Fruit fly (Drosophila melanogaster) whole organism, embryonic: ENCODE data around the gene ATPsynG.

ENCODE experiments used
- CG11085 ChIP-seq: fragments of 200-800 bp; sonication (Bioruptor generic); IDR thresholded peaks from 2 replicates; pipeline ENCODE4 v1.3.6; 2022; ENCODE audit warnings: missing biosample characterization, missing genetic modification characterization
- CG12219 ChIP-seq: fragments of 200-800 bp; sonication (Bioruptor generic); optimal IDR thresholded peaks from 3 replicates; lab custom pipeline; 2018; ENCODE audit warnings: missing biosample characterization, mild to moderate bottlenecking, missing genetic modification characterization
- CG12659 ChIP-seq: fragments of 200-800 bp; sonication (Bioruptor generic); optimal IDR thresholded peaks from 3 replicates; lab custom pipeline; 2017; ENCODE audit warnings: mild to moderate bottlenecking, missing biosample characterization, missing genetic modification reagents, missing genetic modification characterization
- CG12942 ChIP-seq: fragments of 200-800 bp; sonication (Bioruptor generic); optimal IDR thresholded peaks from 3 replicates; lab custom pipeline; 2016; ENCODE audit warnings: missing biosample characterization, missing genetic modification characterization
- CG13424 ChIP-seq: fragments of 200-800 bp; sonication (Bioruptor generic); optimal IDR thresholded peaks from 2 replicates; lab custom pipeline; 2019; ENCODE audit warnings: missing biosample characterization, mild to moderate bottlenecking, missing genetic modification characterization, moderate library complexity
- CG14710 ChIP-seq: fragments of 200-800 bp; sonication (Bioruptor generic); optimal IDR thresholded peaks from 3 replicates; lab custom pipeline; 2019; ENCODE audit warnings: missing biosample characterization, mild to moderate bottlenecking, missing genetic modification characterization, moderate library complexity
- CG15514 ChIP-seq: fragments of 200-800 bp; sonication (Bioruptor generic); optimal IDR thresholded peaks from 3 replicates; lab custom pipeline; 2017; ENCODE audit warnings: missing biosample characterization, missing genetic modification characterization, mild to moderate bottlenecking, moderate library complexity, missing genetic modification reagents
- CG16779 ChIP-seq: fragments of 200-800 bp; sonication (Bioruptor generic); IDR thresholded peaks from 2 replicates; pipeline ENCODE4 v1.3.6; 2022; ENCODE audit warnings: missing biosample characterization, missing genetic modification characterization
- CG17186 ChIP-seq: fragments of 200-800 bp; sonication (Bioruptor generic); optimal IDR thresholded peaks from 3 replicates; lab custom pipeline; 2017; ENCODE audit warnings: missing biosample characterization, missing genetic modification reagents, missing genetic modification characterization
- CG17328 ChIP-seq: fragments of 200-800 bp; sonication (Bioruptor generic); IDR thresholded peaks from 2 replicates; pipeline ENCODE4 v1.3.6; 2022; ENCODE audit warnings: missing biosample characterization, missing genetic modification characterization
- CG17361 ChIP-seq: fragments of 200-800 bp; sonication (Bioruptor generic); IDR thresholded peaks from 3 replicates; pipeline ENCODE4 v1.3.6; 2022; ENCODE audit warnings: missing biosample characterization, missing genetic modification characterization
- CG17802 ChIP-seq: fragments of 200-800 bp; sonication (Bioruptor generic); optimal IDR thresholded peaks from 2 replicates; lab custom pipeline; 2018; ENCODE audit warnings: missing biosample characterization, mild to moderate bottlenecking, missing genetic modification characterization, moderate library complexity
- CG1832 ChIP-seq: fragments of 200-800 bp; sonication (Bioruptor generic); optimal IDR thresholded peaks from 2 replicates; lab custom pipeline; 2017; ENCODE audit warnings: missing biosample characterization, mild to moderate bottlenecking, missing genetic modification characterization, inconsistent platforms
- CG18599 ChIP-seq: fragments of 200-800 bp; sonication (Bioruptor generic); optimal IDR thresholded peaks from 3 replicates; lab custom pipeline; 2017; ENCODE audit warnings: missing biosample characterization, missing genetic modification characterization, mild to moderate bottlenecking, moderate library complexity, missing genetic modification reagents
- CG30403 ChIP-seq: fragments of 200-800 bp; sonication (Bioruptor generic); optimal IDR thresholded peaks from 3 replicates; lab custom pipeline; 2016; ENCODE audit warnings: missing biosample characterization, missing genetic modification characterization
- CG31441 ChIP-seq: fragments of 200-800 bp; sonication (Bioruptor generic); IDR thresholded peaks from 2 replicates; pipeline ENCODE4 v1.3.6; 2022; ENCODE audit warnings: missing biosample characterization, missing genetic modification characterization
- CG33557 ChIP-seq: fragments of 200-800 bp; sonication (Bioruptor generic); optimal IDR thresholded peaks from 2 replicates; lab custom pipeline; 2019; ENCODE audit warnings: missing biosample characterization, mild to moderate bottlenecking, missing genetic modification characterization, moderate library complexity
- CG34422 ChIP-seq: fragments of 200-800 bp; sonication (Bioruptor generic); IDR thresholded peaks from 3 replicates; pipeline ENCODE4 v1.3.6; 2022; ENCODE audit warnings: missing biosample characterization, missing genetic modification characterization
- CG42726 ChIP-seq: fragments of 200-800 bp; sonication (Bioruptor generic); IDR thresholded peaks from 2 replicates; pipeline ENCODE4 v1.3.6; 2022; ENCODE audit warnings: missing biosample characterization, missing genetic modification characterization; ENCODE audit not compliant: partially characterized antibody
- CG8290 ChIP-seq, 3 experiments: fragments of 200-800 bp; sonication (Bioruptor generic); optimal IDR thresholded peaks; 2 replicates each; lab custom pipeline; 2016 to 2019; ENCODE audit warnings: missing biosample characterization in 3 of 3, missing genetic modification characterization in 3 of 3, mild to moderate bottlenecking in 2 of 3, moderate library complexity in 1 of 3
- D ChIP-seq, 2 experiments: fragments of 200-800 bp in 1 of 2; fragments of >200 bp in 1 of 2; sonication (Bioruptor generic) in 1 of 2; optimal IDR thresholded peaks; 2 replicates in 1 of 2; 3 replicates in 1 of 2; lab custom pipeline; 2017; ENCODE audit warnings: mild to moderate bottlenecking in 1 of 2, missing biosample characterization in 1 of 2, missing genetic modification characterization in 1 of 2, missing genetic modification reagents in 1 of 2
- D19B ChIP-seq: fragments of 200-800 bp; sonication (Bioruptor generic); optimal IDR thresholded peaks from 2 replicates; lab custom pipeline; 2017; ENCODE audit warnings: missing biosample characterization, mild to moderate bottlenecking, missing genetic modification characterization
- Dad ChIP-seq: fragments of 200-800 bp; sonication (Bioruptor generic); optimal IDR thresholded peaks from 3 replicates; lab custom pipeline; 2016; ENCODE audit warnings: missing biosample characterization, missing genetic modification characterization
- Dfd ChIP-seq, 2 experiments: fragments of >200 bp; optimal IDR thresholded peaks; 2 replicates each; lab custom pipeline; 2017; ENCODE audit warnings: missing biosample characterization in 2 of 2, missing genetic modification characterization in 2 of 2
- Elba2 ChIP-seq: fragments of 200-800 bp; sonication (Bioruptor generic); optimal IDR thresholded peaks from 3 replicates; lab custom pipeline; 2016; ENCODE audit warnings: missing biosample characterization, missing genetic modification characterization
- HLH54F ChIP-seq: fragments of 200-800 bp; sonication (Bioruptor generic); optimal IDR thresholded peaks from 3 replicates; lab custom pipeline; 2016; ENCODE audit warnings: missing biosample characterization, missing genetic modification characterization
- Hr3 ChIP-seq: fragments of 200-800 bp; sonication (Bioruptor generic); optimal IDR thresholded peaks from 3 replicates; lab custom pipeline; 2016; ENCODE audit warnings: missing biosample characterization, missing genetic modification characterization
- Meics ChIP-seq: fragments of 200-800 bp; sonication (Bioruptor generic); optimal IDR thresholded peaks from 2 replicates; lab custom pipeline; 2017; ENCODE audit warnings: missing biosample characterization, mild to moderate bottlenecking, missing genetic modification characterization
- Spps ChIP-seq: fragments of 200-800 bp; sonication (Bioruptor generic); optimal IDR thresholded peaks from 2 replicates; lab custom pipeline; 2018; ENCODE audit warnings: missing biosample characterization, mild to moderate bottlenecking, missing genetic modification characterization
- ab ChIP-seq: fragments of 200-800 bp; sonication (Bioruptor generic); optimal IDR thresholded peaks from 2 replicates; lab custom pipeline; 2016; ENCODE audit warnings: missing biosample characterization, missing genetic modification characterization
- ap ChIP-seq: fragments of 200-800 bp; sonication (Bioruptor generic); IDR thresholded peaks from 2 replicates; pipeline ENCODE4 v1.3.6; 2022; ENCODE audit warnings: missing biosample characterization, missing genetic modification characterization
- esg ChIP-seq: fragments of 200-800 bp; sonication (Bioruptor generic); conservative IDR thresholded peaks from 2 replicates; pipeline ENCODE4 v1.3.6; 2022; ENCODE audit warnings: missing biosample characterization, missing genetic modification characterization
- fd102C ChIP-seq: fragments of 200-800 bp; sonication (Bioruptor generic); optimal IDR thresholded peaks from 2 replicates; lab custom pipeline; 2018; ENCODE audit warnings: missing biosample characterization, mild to moderate bottlenecking, missing genetic modification characterization, moderate library complexity
- fd96Cb ChIP-seq: fragments of 200-800 bp; sonication (Bioruptor generic); optimal IDR thresholded peaks from 2 replicates; lab custom pipeline; 2018; ENCODE audit warnings: missing biosample characterization, mild to moderate bottlenecking, missing genetic modification characterization, moderate library complexity
- gfzf ChIP-seq: fragments of 200-800 bp; sonication (Bioruptor generic); optimal IDR thresholded peaks from 2 replicates; lab custom pipeline; 2016; ENCODE audit warnings: missing biosample characterization, mild to moderate bottlenecking, missing genetic modification characterization, moderate library complexity
- grau ChIP-seq: fragments of 200-800 bp; optimal IDR thresholded peaks from 3 replicates; lab custom pipeline; 2019; ENCODE audit warnings: missing biosample characterization, mild to moderate bottlenecking, missing genetic modification characterization, moderate library complexity
- gt ChIP-seq: fragments of 200-800 bp; sonication (Bioruptor generic); IDR thresholded peaks from 2 replicates; pipeline ENCODE4 v1.3.6; 2022; ENCODE audit warnings: missing biosample characterization, missing genetic modification characterization
- hb ChIP-seq: fragments of 200-800 bp; sonication (Bioruptor generic); IDR thresholded peaks from 3 replicates; pipeline ENCODE4 v1.3.6; 2022; ENCODE audit warnings: missing biosample characterization, missing genetic modification characterization; ENCODE audit not compliant: partially characterized antibody
- insv ChIP-seq, 2 experiments: fragments of 200-800 bp; sonication (Bioruptor generic); optimal IDR thresholded peaks; 3 replicates each; lab custom pipeline; 2016 to 2018; ENCODE audit warnings: missing biosample characterization in 2 of 2, missing genetic modification characterization in 2 of 2
- kay ChIP-seq: fragments of 200-800 bp; sonication (Bioruptor generic); optimal IDR thresholded peaks from 2 replicates; lab custom pipeline; 2016; ENCODE audit warnings: missing biosample characterization, missing genetic modification characterization
- nom ChIP-seq: fragments of 200-800 bp; sonication (Bioruptor generic); optimal IDR thresholded peaks from 2 replicates; lab custom pipeline; 2017; ENCODE audit warnings: missing biosample characterization, missing genetic modification characterization, mild to moderate bottlenecking, moderate library complexity, missing genetic modification reagents
- pfk ChIP-seq: fragments of 200-800 bp; sonication (Bioruptor generic); optimal IDR thresholded peaks from 2 replicates; lab custom pipeline; 2018; ENCODE audit warnings: missing biosample characterization, mild to moderate bottlenecking, missing genetic modification characterization, moderate library complexity
- sens ChIP-seq: fragments of 200-800 bp; sonication (Bioruptor generic); peaks from one replicate; lab custom pipeline; 2016; ENCODE audit warnings: missing biosample characterization, missing genetic modification characterization
- slp2 ChIP-seq: fragments of 200-800 bp; sonication (Bioruptor generic); optimal IDR thresholded peaks from 2 replicates; lab custom pipeline; 2016; ENCODE audit warnings: missing biosample characterization, missing genetic modification characterization
- tna ChIP-seq: fragments of 200-800 bp; sonication (Bioruptor generic); IDR thresholded peaks from 2 replicates; pipeline ENCODE4 v1.3.6; 2022; ENCODE audit warnings: missing biosample characterization, missing genetic modification characterization; ENCODE audit not compliant: partially characterized antibody
- twi ChIP-seq: fragments of 200-800 bp; optimal IDR thresholded peaks from 2 replicates; lab custom pipeline; 2019; ENCODE audit warnings: missing biosample characterization, mild to moderate bottlenecking, missing genetic modification characterization, moderate library complexity
- vfl ChIP-seq: fragments of 200-800 bp; sonication (Bioruptor generic); optimal IDR thresholded peaks from 2 replicates; lab custom pipeline; 2016; ENCODE audit warnings: missing biosample characterization, missing genetic modification characterization

ATPsynG gene

DNA sequence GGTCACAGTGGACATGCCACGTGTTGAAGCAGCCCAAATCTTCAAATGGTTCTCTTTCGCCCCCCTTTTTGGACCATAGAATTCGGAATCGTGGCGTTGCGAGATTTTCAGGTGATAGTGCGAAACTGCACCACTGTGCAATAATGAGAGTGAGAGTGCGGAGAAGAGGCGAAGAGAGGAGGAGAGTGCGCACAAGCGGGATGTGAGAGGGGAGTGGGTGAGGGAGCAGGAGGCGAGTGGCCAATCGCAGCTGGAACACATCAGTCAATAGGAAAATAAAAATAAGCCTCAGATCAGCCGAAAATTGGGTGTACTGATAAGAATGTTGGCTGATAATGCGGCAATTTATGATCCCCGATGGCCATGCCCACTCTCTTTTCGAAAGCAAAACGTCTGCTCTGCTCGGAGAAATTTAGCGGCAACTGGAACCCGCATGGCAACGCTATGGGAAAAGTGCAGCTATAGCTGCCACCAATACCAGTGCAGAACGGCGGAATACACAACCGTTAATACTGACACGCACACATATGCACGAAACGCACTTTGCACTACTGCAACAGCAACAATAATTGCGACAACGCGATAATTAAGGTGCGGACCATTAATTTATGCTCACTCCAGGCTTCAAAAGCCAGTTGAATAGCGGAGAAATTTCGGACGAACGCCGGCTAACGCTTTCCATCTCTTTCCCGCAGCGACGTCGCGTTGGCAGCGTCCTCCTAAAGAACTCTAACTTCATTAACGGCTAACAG lies 8.8 kb downstream of the ATPsynG start (continued):
- TF ChIP-seq D (optimal IDR thresholded peaks at IDR 0.05; lab: Kevin White, UChicago) (no peak), D (GFP tag; optimal IDR thresholded peaks at IDR 0.05; lab: Kevin White, UChicago) (no peak), CG17361 (GFP tag; lab: Robert Waterston, UW) (0 out of 3 replicates have a peak, but pooled peaks have one; percentile 9), CG30403 (GFP tag; lab: Kevin White, UChicago) (no peak), CG14710 (tag; lab: Kevin White, UChicago) (no peak), pfk (GFP tag; lab: Kevin White, UChicago) (no peak), slp2 (GFP tag; lab: Kevin White, UChicago) (no peak), CG17328 (0 out of 2 replicates have a peak, but pooled peaks have one; percentile 32), CG17802 (tag; lab: Kevin White, UChicago) (no peak), tna (GFP tag; lab: Robert Waterston, UW) (0 out of 2 replicates have a peak, but pooled peaks have one; percentile 9), vfl (GFP tag; lab: Kevin White, UChicago) (no peak), gt (GFP tag; lab: Robert Waterston, UW) (no peak), CG18599 (GFP tag; lab: Kevin White, UChicago) (peak; percentile 36), esg (GFP tag; lab: Robert Waterston, UW) (no peak), CG15514 (GFP tag; lab: Kevin White, UChicago) (peak; percentile 5), sens (GFP tag; lab: Kevin White, UChicago) (peak; percentile 83), CG8290 (GFP tag; optimal IDR thresholded peaks at IDR 0.05; lab: Kevin White, UChicago) (no peak), CG8290 (tag; optimal IDR thresholded peaks at IDR 0.05; lab: Kevin White, UChicago) (peak in 1 of 2 experiments; percentile 50), Dfd (GFP tag; optimal IDR thresholded peaks at IDR 0.05; lab: Kevin White, UChicago) (no peak), Hr3 (GFP tag; lab: Kevin White, UChicago) (no peak), ap (GFP tag; lab: Robert Waterston, UW) (no peak), Meics (GFP tag; lab: Kevin White, UChicago) (no peak), CG42726 (0 out of 2 replicates have a peak, but pooled peaks have one; percentile 40), CG13424 (tag; lab: Kevin White, UChicago) (peak; percentile 1), CG16779 (no peak), kay (GFP tag; lab: Kevin White, UChicago) (no peak), CG17186 (peak; percentile 29), CG12659 (GFP tag; lab: Kevin White, UChicago) (peak; percentile 29), grau (peak; percentile 2), Dad (GFP tag; lab: Kevin White, UChicago) (no peak), fd96Cb (no peak), D19B (GFP tag; lab: Kevin White, UChicago) (no peak), CG11085 (GFP tag; lab: Robert Waterston, UW) (no peak), twi (no peak), CG34422 (GFP tag; lab: Robert Waterston, UW) (peak; percentile 72; the same call in 2 of the 3 replicates), insv (GFP tag; optimal IDR thresholded peaks at IDR 0.05; lab: Kevin White, UChicago) (no peak), fd102C (no peak), CG31441 (GFP tag; lab: Robert Waterston, UW) (no peak; the same call in 1 of the 2 replicates), nom (GFP tag; lab: Kevin White, UChicago) (peak; percentile 95), CG12942 (GFP tag; lab: Kevin White, UChicago) (no peak), CG33557 (GFP tag; lab: Kevin White, UChicago) (no peak), CG1832 (GFP tag; lab: Kevin White, UChicago) (no peak), Elba2 (GFP tag; lab: Kevin White, UChicago) (peak; percentile 78), hb (GFP tag; lab: Robert Waterston, UW) (peak; percentile 47; the same call in 1 of the 3 replicates), HLH54F (GFP tag; lab: Kevin White, UChicago) (no peak), ab (GFP tag; lab: Kevin White, UChicago) (no peak), Spps (tag; lab: Kevin White, UChicago) (no peak), gfzf (GFP tag; lab: Kevin White, UChicago) (no peak), CG12219 (GFP tag; lab: Kevin White, UChicago) (no peak)
